Fruit fly (Drosophila melanogaster) whole organism, embryonic: ENCODE data around the gene Catsup.

Source experiments
- CG10462 ChIP-seq: fragments of 200-800 bp; sonication (Bioruptor generic); optimal IDR thresholded peaks from 2 replicates; lab custom pipeline; 2016; ENCODE audit warnings: missing biosample characterization, missing genetic modification characterization
- CG13296 ChIP-seq: fragments of 200-800 bp; sonication (Bioruptor generic); optimal IDR thresholded peaks from 3 replicates; lab custom pipeline; 2018; ENCODE audit warnings: missing biosample characterization, mild to moderate bottlenecking, missing genetic modification characterization
- CG14050 ChIP-seq: fragments of 200-800 bp; sonication (Bioruptor generic); IDR thresholded peaks from 3 replicates; pipeline ENCODE4 v1.3.6; 2022; ENCODE audit warnings: missing biosample characterization, missing genetic modification characterization
- CG17359 ChIP-seq: fragments of 200-800 bp; sonication (Bioruptor generic); optimal IDR thresholded peaks from 3 replicates; lab custom pipeline; 2018; ENCODE audit warnings: missing biosample characterization, mild to moderate bottlenecking, missing genetic modification characterization, moderate library complexity
- CG17568 ChIP-seq: fragments of 200-800 bp; sonication (Bioruptor generic); optimal IDR thresholded peaks from 2 replicates; lab custom pipeline; 2018; ENCODE audit warnings: missing biosample characterization, mild to moderate bottlenecking, missing genetic modification characterization, moderate library complexity
- CG18476 ChIP-seq: fragments of 200-800 bp; sonication (Bioruptor generic); optimal IDR thresholded peaks from 2 replicates; lab custom pipeline; 2016; ENCODE audit warnings: missing biosample characterization, mild to moderate bottlenecking, missing genetic modification characterization
- CG31388 ChIP-seq: fragments of 200-800 bp; sonication (Bioruptor generic); optimal IDR thresholded peaks from 2 replicates; lab custom pipeline; 2016; ENCODE audit warnings: missing biosample characterization, missing genetic modification characterization
- CG31441 ChIP-seq: fragments of 200-800 bp; sonication (Bioruptor generic); IDR thresholded peaks from 2 replicates; pipeline ENCODE4 v1.3.6; 2022; ENCODE audit warnings: missing biosample characterization, missing genetic modification characterization
- CG32772 ChIP-seq: fragments of 200-800 bp; sonication (Bioruptor generic); IDR thresholded peaks from 2 replicates; pipeline ENCODE4 v1.3.6; 2022; ENCODE audit warnings: missing biosample characterization, missing genetic modification characterization
- CG3281 ChIP-seq: fragments of 200-800 bp; sonication (Bioruptor generic); optimal IDR thresholded peaks from 3 replicates; lab custom pipeline; 2017; ENCODE audit warnings: missing biosample characterization, mild to moderate bottlenecking, missing genetic modification characterization
- CG33213 ChIP-seq: fragments of 200-800 bp; sonication (Bioruptor generic); optimal IDR thresholded peaks from 3 replicates; lab custom pipeline; 2016; ENCODE audit warnings: missing biosample characterization, missing genetic modification characterization
- CG33557 ChIP-seq: fragments of 200-800 bp; sonication (Bioruptor generic); optimal IDR thresholded peaks from 2 replicates; lab custom pipeline; 2019; ENCODE audit warnings: missing biosample characterization, mild to moderate bottlenecking, missing genetic modification characterization, moderate library complexity
- CG8281 ChIP-seq: fragments of 200-800 bp; sonication (Bioruptor generic); optimal IDR thresholded peaks from 2 replicates; lab custom pipeline; 2018; ENCODE audit warnings: missing biosample characterization, mild to moderate bottlenecking, missing genetic modification characterization, moderate library complexity
- CG9727 ChIP-seq: fragments of 200-800 bp; sonication (Bioruptor generic); optimal IDR thresholded peaks from 3 replicates; lab custom pipeline; 2017; ENCODE audit warnings: missing biosample characterization, mild to moderate bottlenecking, missing genetic modification characterization
- CrebB ChIP-seq: fragments of 200-800 bp; sonication (Bioruptor generic); optimal IDR thresholded peaks from 3 replicates; lab custom pipeline; 2018; ENCODE audit warnings: missing biosample characterization, mild to moderate bottlenecking, missing genetic modification characterization
- Doc3 ChIP-seq: fragments of 200-800 bp; sonication (Bioruptor generic); IDR thresholded peaks from 3 replicates; pipeline ENCODE4 v1.3.6; 2022; ENCODE audit warnings: missing biosample characterization, missing genetic modification characterization; ENCODE audit not compliant: partially characterized antibody
- Dp ChIP-seq: fragments of 200-800 bp; sonication (Bioruptor generic); optimal IDR thresholded peaks from 2 replicates; lab custom pipeline; 2018; ENCODE audit warnings: missing biosample characterization, mild to moderate bottlenecking, missing genetic modification characterization, moderate library complexity
- Elba2 ChIP-seq: fragments of 200-800 bp; sonication (Bioruptor generic); optimal IDR thresholded peaks from 3 replicates; lab custom pipeline; 2016; ENCODE audit warnings: missing biosample characterization, missing genetic modification characterization
- Ets97D ChIP-seq: fragments of 200-800 bp; sonication (Bioruptor generic); optimal IDR thresholded peaks from 3 replicates; lab custom pipeline; 2016; ENCODE audit warnings: missing biosample characterization, missing genetic modification characterization
- HHEX ChIP-seq: fragments of 200-800 bp; sonication (Bioruptor generic); optimal IDR thresholded peaks from 3 replicates; lab custom pipeline; 2017; ENCODE audit warnings: missing biosample characterization, mild to moderate bottlenecking, missing genetic modification characterization, missing genetic modification reagents
- Hr39 ChIP-seq: fragments of >200 bp; optimal IDR thresholded peaks from 2 replicates; lab custom pipeline; 2017
- Meics ChIP-seq: fragments of 200-800 bp; sonication (Bioruptor generic); optimal IDR thresholded peaks from 2 replicates; lab custom pipeline; 2017; ENCODE audit warnings: missing biosample characterization, mild to moderate bottlenecking, missing genetic modification characterization
- NC2α ChIP-seq: fragments of 200-800 bp; sonication (Bioruptor generic); optimal IDR thresholded peaks from 2 replicates; lab custom pipeline; 2016; ENCODE audit warnings: missing biosample characterization, missing genetic modification characterization
- Oaz ChIP-seq: fragments of 200-800 bp; sonication (Bioruptor generic); IDR thresholded peaks from 2 replicates; pipeline ENCODE4 v1.3.6; 2022; ENCODE audit warnings: missing biosample characterization, missing genetic modification characterization
- Oli ChIP-seq: fragments of 200-800 bp; sonication (Bioruptor generic); optimal IDR thresholded peaks from 2 replicates; lab custom pipeline; 2018; ENCODE audit warnings: missing biosample characterization, mild to moderate bottlenecking, missing genetic modification characterization, moderate library complexity
- Pdp1 ChIP-seq, 2 experiments: fragments of 200-800 bp; sonication (Bioruptor generic); optimal IDR thresholded peaks; 3 replicates each; lab custom pipeline; 2016; ENCODE audit warnings: missing biosample characterization in 2 of 2, missing genetic modification characterization in 2 of 2, mild to moderate bottlenecking in 1 of 2, moderate library complexity in 1 of 2
- Ravus ChIP-seq: fragments of 200-800 bp; sonication (Bioruptor generic); IDR thresholded peaks from 2 replicates; pipeline ENCODE4 v1.3.6; 2022; ENCODE audit warnings: missing biosample characterization, missing genetic modification characterization
- Scr ChIP-seq: fragments of 200-800 bp; sonication (Bioruptor generic); IDR thresholded peaks from 2 replicates; pipeline ENCODE4 v1.3.6; 2022; ENCODE audit warnings: missing biosample characterization, missing genetic modification characterization; ENCODE audit not compliant: partially characterized antibody
- Six4 ChIP-seq: fragments of 200-800 bp; sonication (Bioruptor generic); optimal IDR thresholded peaks from 2 replicates; lab custom pipeline; 2016; ENCODE audit warnings: missing biosample characterization, missing genetic modification characterization
- Tbp ChIP-seq: fragments of >200 bp; optimal IDR thresholded peaks from 2 replicates; lab custom pipeline; 2018; ENCODE audit warnings: missing biosample characterization, missing genetic modification characterization
- Trl ChIP-seq, 3 experiments: fragments of >200 bp in 2 of 3; fragments of 200-800 bp in 1 of 3; sonication (Bioruptor generic) in 1 of 3; optimal IDR thresholded peaks; 2 replicates in 1 of 3; 3 replicates in 2 of 3; lab custom pipeline; 2016 to 2017; ENCODE audit warnings: missing biosample characterization in 1 of 3, missing genetic modification characterization in 1 of 3
- YL-1 ChIP-seq: fragments of 200-800 bp; sonication (Bioruptor generic); optimal IDR thresholded peaks from 3 replicates; lab custom pipeline; 2017; ENCODE audit warnings: missing biosample characterization, mild to moderate bottlenecking, missing genetic modification characterization
- ara ChIP-seq: fragments of 200-800 bp; sonication (Bioruptor generic); IDR thresholded peaks from 2 replicates; pipeline ENCODE4 v1.3.6; 2022; ENCODE audit warnings: missing biosample characterization, missing genetic modification characterization
- ase ChIP-seq: fragments of 200-800 bp; sonication (Bioruptor generic); IDR thresholded peaks from 3 replicates; pipeline ENCODE4 v1.3.6; 2022; ENCODE audit warnings: missing biosample characterization, missing genetic modification characterization
- az2 ChIP-seq: fragments of 200-800 bp; sonication (Bioruptor generic); optimal IDR thresholded peaks from 3 replicates; lab custom pipeline; 2016; ENCODE audit warnings: missing biosample characterization, missing genetic modification characterization
- caup ChIP-seq: fragments of 200-800 bp; sonication (Bioruptor generic); optimal IDR thresholded peaks from 3 replicates; lab custom pipeline; 2017; ENCODE audit warnings: missing biosample characterization, mild to moderate bottlenecking, missing genetic modification characterization, moderate library complexity; ENCODE audit not compliant: severe bottlenecking
- crol ChIP-seq: fragments of 200-800 bp; sonication (Bioruptor generic); IDR thresholded peaks from 2 replicates; pipeline ENCODE4 v1.3.6; 2022; ENCODE audit warnings: missing biosample characterization, missing genetic modification characterization
- fu2 ChIP-seq: fragments of 200-800 bp; sonication (Bioruptor generic); optimal IDR thresholded peaks from 2 replicates; lab custom pipeline; 2016; ENCODE audit warnings: missing biosample characterization, missing genetic modification characterization
- h ChIP-seq: fragments of >200 bp; optimal IDR thresholded peaks from 2 replicates; lab custom pipeline; 2017
- ken ChIP-seq: fragments of 200-800 bp; sonication (Bioruptor generic); IDR thresholded peaks from 3 replicates; pipeline ENCODE4 v1.3.6; 2022; ENCODE audit warnings: missing biosample characterization, missing genetic modification characterization
- luna ChIP-seq: fragments of 200-800 bp; sonication (Bioruptor generic); optimal IDR thresholded peaks from 2 replicates; lab custom pipeline; 2016; ENCODE audit warnings: missing biosample characterization, missing genetic modification characterization
- nmo ChIP-seq: fragments of 200-800 bp; sonication (Bioruptor generic); optimal IDR thresholded peaks from 2 replicates; lab custom pipeline; 2018; ENCODE audit warnings: missing biosample characterization, mild to moderate bottlenecking, missing genetic modification characterization, moderate library complexity
- oc ChIP-seq: fragments of 200-800 bp; sonication (Bioruptor generic); optimal IDR thresholded peaks from 2 replicates; lab custom pipeline; 2018; ENCODE audit warnings: missing biosample characterization, mild to moderate bottlenecking, missing genetic modification characterization, moderate library complexity
- odd ChIP-seq: fragments of 200-800 bp; sonication (Bioruptor generic); optimal IDR thresholded peaks from 2 replicates; lab custom pipeline; 2017; ENCODE audit warnings: missing biosample characterization, mild to moderate bottlenecking, missing genetic modification characterization
- onecut ChIP-seq: fragments of 200-800 bp; sonication (Bioruptor generic); IDR thresholded peaks from 2 replicates; pipeline ENCODE4 v1.3.6; 2022; ENCODE audit warnings: missing biosample characterization, missing genetic modification characterization
- repo ChIP-seq: fragments of 200-800 bp; sonication (Bioruptor generic); optimal IDR thresholded peaks from 2 replicates; lab custom pipeline; 2016; ENCODE audit warnings: missing biosample characterization, missing genetic modification characterization
- row ChIP-seq: fragments of 200-800 bp; sonication (Bioruptor generic); IDR thresholded peaks from 3 replicates; pipeline ENCODE4 v1.3.6; 2022; ENCODE audit warnings: missing biosample characterization, missing genetic modification characterization
- shn ChIP-seq: fragments of 200-800 bp; sonication (Bioruptor generic); optimal IDR thresholded peaks from 3 replicates; lab custom pipeline; 2016; ENCODE audit warnings: missing biosample characterization, missing genetic modification characterization
- slbo ChIP-seq: fragments of 200-800 bp; sonication (Bioruptor generic); IDR thresholded peaks from 2 replicates; pipeline ENCODE4 v1.3.6; 2022; ENCODE audit warnings: missing biosample characterization, missing genetic modification characterization
- tio ChIP-seq: fragments of 200-800 bp; sonication (Bioruptor generic); optimal IDR thresholded peaks from 2 replicates; lab custom pipeline; 2017; ENCODE audit warnings: missing biosample characterization, missing genetic modification characterization, inconsistent platforms
- wdn ChIP-seq: fragments of 200-800 bp; sonication (Bioruptor generic); IDR thresholded peaks from 2 replicates; pipeline ENCODE4 v1.3.6; 2022; ENCODE audit warnings: missing biosample characterization, missing genetic modification characterization

The Catsup gene

dm6 chr2L:19045111-19045560 is 3.5 kb downstream of the Catsup start, which contains the start of the genes Ttc19 and Acn (continued):
- TF ChIP-seq CG10462 (GFP tag; lab: Kevin White, UChicago) (peak; percentile 80), ase (GFP tag; lab: Robert Waterston, UW) (peak; percentile 67; the same call in 2 of the 3 replicates), CG3281 (GFP tag; lab: Kevin White, UChicago) (peak; percentile 76), nmo (GFP tag; lab: Kevin White, UChicago) (peak; percentile 91), CG18476 (peak; percentile 83), ara (GFP tag; lab: Robert Waterston, UW) (peak; percentile 82), crol (GFP tag; lab: Robert Waterston, UW) (peak; percentile 45), Elba2 (GFP tag; lab: Kevin White, UChicago) (peak; percentile 50), Pdp1 (GFP tag; optimal IDR thresholded peaks at IDR 0.05; lab: Kevin White, UChicago) (peak; percentile 89 to 91), CrebB (tag; lab: Kevin White, UChicago) (peak; percentile 54), CG32772 (GFP tag; lab: Robert Waterston, UW) (peak; percentile 81), luna (GFP tag; lab: Kevin White, UChicago) (peak; percentile 64), Meics (GFP tag; lab: Kevin White, UChicago) (peak; percentile 79), fu2 (GFP tag; lab: Kevin White, UChicago) (peak; percentile 90), CG9727 (GFP tag; lab: Kevin White, UChicago) (peak; percentile 86), repo (GFP tag; lab: Kevin White, UChicago) (peak; percentile 84), Tbp (GFP tag; lab: Kevin White, UChicago) (no peak), shn (GFP tag; lab: Kevin White, UChicago) (peak; percentile 90), CG33557 (GFP tag; lab: Kevin White, UChicago) (peak; percentile 75), Hr39 (lab: Kevin White, UChicago) (no peak), CG8281 (tag; lab: Kevin White, UChicago) (peak; percentile 98), tio (no peak), ken (GFP tag; lab: Robert Waterston, UW) (peak; percentile 86), h (lab: Kevin White, UChicago) (no peak), CG14050 (peak; percentile 68), CG13296 (GFP tag; lab: Kevin White, UChicago) (peak; percentile 75), CG17359 (tag; lab: Kevin White, UChicago) (peak; percentile 82), az2 (GFP tag; lab: Kevin White, UChicago) (peak; percentile 82), onecut (GFP tag; lab: Robert Waterston, UW) (peak; percentile 72), Oli (tag; lab: Kevin White, UChicago) (peak; percentile 66), CG31441 (no peak; the same call in 1 of the 2 replicates), CG17568 (GFP tag; lab: Kevin White, UChicago) (no peak), Oaz (peak; percentile 72), HHEX (GFP tag; lab: Kevin White, UChicago) (peak; percentile 57), oc (tag; lab: Kevin White, UChicago) (no peak), Trl (optimal IDR thresholded peaks at IDR 0.05; lab: Kevin White, UChicago) (no peak), Trl (GFP tag; optimal IDR thresholded peaks at IDR 0.05; lab: Kevin White, UChicago) (peak; percentile 92), Ravus (GFP tag; lab: Robert Waterston, UW) (peak; percentile 18; the same call in 1 of the 2 replicates), Six4 (GFP tag; lab: Kevin White, UChicago) (peak; percentile 74), caup (GFP tag; lab: Kevin White, UChicago) (peak; percentile 71), odd (GFP tag; lab: Kevin White, UChicago) (no peak), YL-1 (GFP tag; lab: Kevin White, UChicago) (peak; percentile 91), CG33213 (GFP tag; lab: Kevin White, UChicago) (peak; percentile 88), Doc3 (GFP tag; lab: Robert Waterston, UW) (peak; percentile 95), NC2α (GFP tag; lab: Kevin White, UChicago) (peak; percentile 76), Scr (peak; percentile 98), row (GFP tag; lab: Robert Waterston, UW) (peak; percentile 96), Ets97D (peak; percentile 90), CG31388 (GFP tag; lab: Kevin White, UChicago) (peak; percentile 36), Dp (GFP tag; lab: Kevin White, UChicago) (peak; percentile 53), slbo (GFP tag; lab: Robert Waterston, UW) (peak; percentile 89), wdn (GFP tag; lab: Robert Waterston, UW) (peak; percentile 83)
